Worm (Caenorhabditis elegans): Measurements from ENCODE around the gene chw-1.

DNA sequence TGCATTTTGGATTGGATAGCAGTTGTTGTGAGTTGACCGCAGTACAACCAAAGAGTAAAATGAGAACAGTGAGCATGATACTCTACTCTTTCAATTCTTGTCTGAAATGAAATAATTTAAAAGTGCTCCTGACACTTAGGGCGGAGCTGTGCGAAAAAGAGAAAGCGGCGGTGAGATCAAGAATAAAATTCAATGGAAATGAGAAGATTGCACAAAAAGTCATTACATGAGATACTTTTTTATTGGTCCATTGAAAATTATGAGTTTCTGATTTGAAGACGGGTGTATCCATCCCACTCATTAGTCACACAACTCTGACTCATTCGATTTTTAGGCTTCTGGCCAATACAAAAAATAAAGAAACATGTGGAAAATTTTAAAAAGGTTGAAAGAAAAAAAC, 4.8 kb upstream of the chw-1 start, which contains the start of gene F22E12.1:
- TF ChIP-seq ceh-6 (GFP tag; optimal IDR thresholded peaks at IDR 0.05) (no peak), rnt-1 (tag; optimal IDR thresholded peaks at IDR 0.05) (no peak), dve-1 (tag; optimal IDR thresholded peaks at IDR 0.05) (no peak), nhr-11 (tag; optimal IDR thresholded peaks at IDR 0.05) (no peak), pha-4 (tag; optimal IDR thresholded peaks at IDR 0.05) (no peak)
